Worm (Caenorhabditis elegans) whole organism, midembryonic: ENCODE data around the gene srz-94.

Experiments used
- T22C8.4 ChIP-seq: fragments of 200-800 bp; sonication (Bioruptor generic); IDR thresholded peaks from 2 replicates; pipeline ENCODE4 v1.3.6; 2022; ENCODE audit warnings: missing genetic modification characterization, missing compliant biosample characterization
- cog-1 ChIP-seq: sonication (generic microtip); optimal IDR thresholded peaks from 2 replicates; lab custom pipeline; 2016; ENCODE audit warnings: missing genetic modification characterization, missing compliant biosample characterization
- flt-1 ChIP-seq: fragments of 200-800 bp; sonication (Bioruptor generic); IDR thresholded peaks from 2 replicates; pipeline ENCODE4 v1.3.6; 2022; ENCODE audit warnings: missing genetic modification characterization, missing compliant biosample characterization
- klf-2 ChIP-seq: fragments of 200-800 bp; sonication (Bioruptor generic); conservative IDR thresholded peaks from 2 replicates; pipeline ENCODE4 v1.3.6; 2022; ENCODE audit warnings: missing genetic modification reagents, missing genetic modification characterization, missing compliant biosample characterization
- med-1 ChIP-seq: sonication (generic microtip); optimal IDR thresholded peaks from 2 replicates; lab custom pipeline; 2017; ENCODE audit warnings: missing genetic modification characterization, mild to moderate bottlenecking, missing compliant biosample characterization, antibody characterized with exemption, missing genetic modification reagents; ENCODE audit not compliant: insufficient read depth
- ref-1 ChIP-seq: fragments of 200-800 bp; sonication (Bioruptor generic); conservative IDR thresholded peaks from 2 replicates; pipeline ENCODE4 v1.3.6; 2022; ENCODE audit warnings: missing genetic modification reagents, missing genetic modification characterization, missing compliant biosample characterization
- tab-1 ChIP-seq: fragments of 200-800 bp; sonication (Bioruptor generic); IDR thresholded peaks from 2 replicates; pipeline ENCODE4 v1.3.6; 2022; ENCODE audit warnings: missing genetic modification characterization, missing compliant biosample characterization
- ztf-23 ChIP-seq: fragments of 200-800 bp; sonication (Bioruptor generic); IDR thresholded peaks from 2 replicates; pipeline ENCODE4 v1.3.6; 2022; ENCODE audit warnings: missing genetic modification reagents, missing genetic modification characterization, missing compliant biosample characterization
- ztf-29 ChIP-seq: fragments of 200-800 bp; sonication (Bioruptor generic); IDR thresholded peaks from 2 replicates; pipeline ENCODE4 v1.3.6; 2022; ENCODE audit warnings: missing genetic modification reagents, missing genetic modification characterization, missing compliant biosample characterization

The srz-94 gene

DNA sequence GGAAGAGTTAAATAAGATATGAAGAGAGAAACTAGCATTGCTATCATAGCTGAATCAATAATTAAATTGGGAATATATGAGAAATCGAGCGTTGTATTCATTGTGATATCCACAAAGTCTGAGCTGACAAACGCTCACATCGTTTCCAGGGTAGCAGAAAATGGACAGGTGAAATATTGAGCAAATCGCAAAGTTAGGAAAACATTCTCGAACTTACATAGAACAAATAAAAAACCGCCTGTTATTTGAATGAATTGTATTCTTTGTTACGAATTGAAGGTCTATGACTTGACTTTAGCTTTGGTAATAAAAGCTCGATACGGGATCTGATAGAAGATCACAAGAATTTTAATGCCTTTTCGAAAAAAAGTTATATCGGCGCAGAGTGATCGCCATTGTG is at the start of gene srz-94:
Gene srz-94 (minus strand): TSS at position 101 of the 400 bp plus-strand sequence.
- TF ChIP-seq flt-1 (GFP tag; lab: Robert Waterston, UW) (no peak), ztf-29 (no peak), ref-1 (GFP tag; lab: Robert Waterston, UW) (no peak)

DNA sequence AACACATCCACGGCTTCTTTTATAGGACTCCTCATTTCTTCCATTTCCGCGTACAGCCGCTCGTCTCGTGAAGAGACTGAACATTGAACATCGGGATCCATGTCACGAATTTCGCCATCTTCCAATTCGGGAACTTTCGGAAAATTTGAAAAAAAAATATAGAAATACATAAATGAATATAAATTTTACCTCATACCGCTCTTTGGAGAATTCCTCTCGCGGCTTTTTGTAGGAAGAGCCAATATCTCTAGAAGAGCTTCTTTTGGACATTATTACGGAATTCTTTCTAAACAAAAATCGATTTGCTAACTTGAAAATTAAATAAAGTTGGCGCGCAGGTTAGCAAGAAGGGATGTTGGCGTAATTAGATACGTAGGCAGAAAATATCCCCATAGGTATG is 47.0 kb upstream of the srz-94 start, which contains the start of gene T05E12.9:
Gene T05E12.9 (minus strand): TSS at position 101 of the 400 bp plus-strand sequence.
- TF ChIP-seq cog-1 (tag; lab: Kevin White, UChicago) = no peak
- TF ChIP-seq klf-2 = no peak
- no peak for TF ChIP-seq ref-1 (GFP tag; lab: Robert Waterston, UW)
- no peak for TF ChIP-seq T22C8.4 (GFP tag; lab: Robert Waterston, UW)
- TF ChIP-seq flt-1 (GFP tag; lab: Robert Waterston, UW) = no peak
- no peak for TF ChIP-seq med-1 (GFP tag; lab: Kevin White, UChicago)
- no peak for TF ChIP-seq ztf-23 (GFP tag; lab: Robert Waterston, UW)
- no peak for TF ChIP-seq ztf-29
- no peak for TF ChIP-seq tab-1 (GFP tag; lab: Robert Waterston, UW)

DNA sequence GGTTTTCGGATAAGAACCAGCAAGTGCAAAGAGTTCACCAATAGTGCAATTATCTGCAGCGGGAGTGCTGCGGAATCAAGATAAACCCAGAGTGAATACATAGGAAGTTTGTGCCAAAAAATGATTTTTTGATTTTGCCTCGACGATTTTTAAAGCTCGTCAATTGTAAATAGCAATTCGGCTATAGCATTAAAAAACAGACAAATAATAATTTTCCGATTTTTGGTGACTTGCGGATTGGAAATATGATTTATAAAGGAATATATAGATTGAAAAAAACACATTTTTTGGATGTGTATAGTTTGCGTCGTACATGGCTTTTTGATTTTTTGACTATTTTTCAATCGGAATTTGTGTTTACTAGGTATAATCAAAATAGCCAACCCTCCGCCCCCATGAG is 44.0 kb upstream of the srz-94 start, which contains the start of gene srw-20:
Gene srw-20 (minus strand): TSS at position 101 of the 400 bp plus-strand sequence.
- no peak for TF ChIP-seq ref-1 (GFP tag; lab: Robert Waterston, UW)
- TF ChIP-seq cog-1 (tag; lab: Kevin White, UChicago) = no peak
- TF ChIP-seq tab-1 (GFP tag; lab: Robert Waterston, UW) = no peak
- no peak for TF ChIP-seq T22C8.4 (GFP tag; lab: Robert Waterston, UW)
- TF ChIP-seq ztf-29 = no peak
- no peak for TF ChIP-seq klf-2
- no peak for TF ChIP-seq flt-1 (GFP tag; lab: Robert Waterston, UW)
- no peak for TF ChIP-seq ztf-23 (GFP tag; lab: Robert Waterston, UW)
- no peak for TF ChIP-seq med-1 (GFP tag; lab: Kevin White, UChicago)

DNA sequence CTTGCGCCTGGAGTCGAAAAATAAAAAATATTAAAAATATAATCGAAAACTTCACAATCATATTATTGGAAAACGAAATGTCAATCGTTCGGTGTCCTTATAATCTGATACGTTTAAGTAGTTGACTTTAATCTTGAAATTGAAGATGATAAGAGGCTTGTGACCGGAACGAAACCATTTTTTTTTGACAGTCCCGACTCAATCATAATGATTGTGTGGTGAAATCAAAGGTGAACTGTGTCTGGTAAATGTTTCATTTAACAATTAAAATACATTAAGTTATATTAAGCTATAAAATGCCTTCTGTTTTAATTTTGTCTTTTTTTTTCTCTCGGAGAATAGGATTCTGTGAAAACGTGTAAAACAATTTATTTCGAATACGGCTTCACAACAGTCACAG is 42.1 kb upstream of the srz-94 start, which contains the start of gene T05E12.3:
Gene T05E12.3 (minus strand): TSS at position 101 of the 400 bp plus-strand sequence.
- TF ChIP-seq klf-2 (no peak), ztf-23 (GFP tag; lab: Robert Waterston, UW) (no peak), ref-1 (GFP tag; lab: Robert Waterston, UW) (no peak), cog-1 (tag; lab: Kevin White, UChicago) (no peak), med-1 (GFP tag; lab: Kevin White, UChicago) (no peak), flt-1 (GFP tag; lab: Robert Waterston, UW) (no peak), T22C8.4 (GFP tag; lab: Robert Waterston, UW) (no peak), tab-1 (GFP tag; lab: Robert Waterston, UW) (no peak), ztf-29 (no peak)

DNA sequence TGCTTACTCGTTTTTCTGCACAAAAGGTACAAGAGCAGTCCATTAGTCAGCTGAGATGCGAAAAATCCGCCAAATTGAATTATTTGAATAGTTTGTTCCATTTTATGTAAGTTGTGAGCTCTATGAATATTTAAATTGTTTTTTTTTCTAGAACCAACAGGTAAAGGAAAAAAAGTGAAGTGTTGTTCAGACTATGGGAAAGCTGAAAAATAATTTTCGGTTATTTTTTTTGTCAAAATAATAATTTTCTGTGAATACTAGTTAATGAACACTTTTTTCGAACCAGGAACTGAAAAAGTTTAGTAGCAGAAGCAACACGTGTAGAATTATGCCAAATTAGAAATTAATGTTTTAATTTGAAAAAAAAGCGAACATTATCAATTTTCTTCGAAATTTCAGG is 40.1 kb upstream of the srz-94 start, which contains the start of gene str-125:
Gene str-125 (minus strand): TSS at position 101 of the 400 bp plus-strand sequence.
- TF ChIP-seq T22C8.4 (GFP tag; lab: Robert Waterston, UW) (no peak), ztf-29 (no peak), cog-1 (tag; lab: Kevin White, UChicago) (no peak), ref-1 (GFP tag; lab: Robert Waterston, UW) (no peak), ztf-23 (GFP tag; lab: Robert Waterston, UW) (no peak), flt-1 (GFP tag; lab: Robert Waterston, UW) (no peak), klf-2 (no peak), med-1 (GFP tag; lab: Kevin White, UChicago) (no peak), tab-1 (GFP tag; lab: Robert Waterston, UW) (no peak)

DNA sequence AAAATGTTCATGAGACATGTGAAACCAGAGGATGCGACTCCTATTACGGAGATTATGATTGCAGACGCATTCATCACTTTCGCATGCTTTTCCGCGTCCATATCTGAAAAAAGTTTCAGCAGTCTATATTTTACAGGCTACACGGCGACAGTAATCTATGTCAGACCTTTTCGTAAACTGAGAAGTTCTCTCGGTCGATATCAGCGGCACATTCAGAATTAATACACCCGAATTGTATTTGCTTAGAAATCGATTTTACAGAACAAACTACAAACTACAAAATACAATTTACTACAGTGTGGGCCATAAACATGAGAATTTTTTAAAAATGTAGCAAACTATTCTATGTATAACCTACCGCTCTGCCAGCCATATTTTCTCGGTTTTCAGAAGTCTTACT is 35.8 kb upstream of the srz-94 start, which contains the start of gene srbc-14:
Gene srbc-14 (minus strand): TSS at position 101 of the 400 bp plus-strand sequence.
- TF ChIP-seq ztf-29 = no peak
- no peak for TF ChIP-seq med-1 (GFP tag; lab: Kevin White, UChicago)
- TF ChIP-seq ref-1 (GFP tag; lab: Robert Waterston, UW) = no peak
- TF ChIP-seq T22C8.4 (GFP tag; lab: Robert Waterston, UW) = no peak

DNA sequence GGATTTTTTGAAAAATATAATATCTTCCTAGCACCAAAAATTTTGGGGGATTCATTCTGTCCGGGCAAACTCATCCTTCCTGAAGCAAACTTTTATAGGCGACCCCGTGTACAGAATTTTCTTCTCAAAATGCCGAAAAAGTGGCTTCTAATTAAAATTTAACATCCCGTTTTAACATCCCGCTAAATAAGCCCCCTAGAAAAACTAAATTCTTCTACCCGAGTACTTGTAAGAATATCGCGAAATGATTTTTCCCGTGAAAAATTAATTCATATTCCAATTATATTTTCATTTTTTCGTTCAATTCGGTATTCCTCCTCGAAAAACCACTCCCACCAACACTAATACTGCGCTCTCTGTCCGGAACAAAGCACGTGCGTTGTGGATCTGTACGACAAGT is 33.1 kb upstream of the srz-94 start, which contains the start of gene T05E12.8:
Gene T05E12.8 (plus strand): TSS at position 301 of the 400 bp plus-strand sequence.
- TF ChIP-seq T22C8.4 (GFP tag; lab: Robert Waterston, UW) = no peak
- TF ChIP-seq ztf-29 = no peak
- no peak for TF ChIP-seq ztf-23 (GFP tag; lab: Robert Waterston, UW)
- TF ChIP-seq ref-1 (GFP tag; lab: Robert Waterston, UW) = no peak
- no peak for TF ChIP-seq tab-1 (GFP tag; lab: Robert Waterston, UW)
- no peak for TF ChIP-seq cog-1 (tag; lab: Kevin White, UChicago)
- no peak for TF ChIP-seq flt-1 (GFP tag; lab: Robert Waterston, UW)
- no peak for TF ChIP-seq med-1 (GFP tag; lab: Kevin White, UChicago)
- TF ChIP-seq klf-2 = no peak

DNA sequence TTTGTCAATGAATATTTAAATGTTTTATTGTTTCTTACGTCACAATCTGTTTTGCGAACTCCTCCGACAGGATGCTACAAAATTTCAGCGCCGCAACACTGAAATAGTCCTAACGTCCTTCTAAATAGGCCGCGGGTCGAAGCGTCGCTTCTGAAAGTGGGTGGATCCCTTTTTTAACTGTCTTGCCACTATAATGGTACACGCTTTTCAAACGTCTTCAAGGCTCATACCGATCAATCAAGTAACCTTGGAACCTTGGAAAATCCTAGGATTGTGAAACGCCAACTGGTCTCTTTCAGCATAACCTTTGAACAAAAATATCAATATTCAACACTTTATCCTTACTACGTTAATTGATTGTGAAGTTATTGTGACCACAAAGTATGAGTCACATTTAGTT is 30.9 kb upstream of the srz-94 start:
- TF ChIP-seq cog-1 (tag; lab: Kevin White, UChicago) (no peak), flt-1 (GFP tag; lab: Robert Waterston, UW) (no peak), med-1 (GFP tag; lab: Kevin White, UChicago) (no peak), tab-1 (GFP tag; lab: Robert Waterston, UW) (no peak), T22C8.4 (GFP tag; lab: Robert Waterston, UW) (no peak), ztf-23 (GFP tag; lab: Robert Waterston, UW) (no peak), klf-2 (no peak), ref-1 (GFP tag; lab: Robert Waterston, UW) (no peak), ztf-29 (no peak)

DNA sequence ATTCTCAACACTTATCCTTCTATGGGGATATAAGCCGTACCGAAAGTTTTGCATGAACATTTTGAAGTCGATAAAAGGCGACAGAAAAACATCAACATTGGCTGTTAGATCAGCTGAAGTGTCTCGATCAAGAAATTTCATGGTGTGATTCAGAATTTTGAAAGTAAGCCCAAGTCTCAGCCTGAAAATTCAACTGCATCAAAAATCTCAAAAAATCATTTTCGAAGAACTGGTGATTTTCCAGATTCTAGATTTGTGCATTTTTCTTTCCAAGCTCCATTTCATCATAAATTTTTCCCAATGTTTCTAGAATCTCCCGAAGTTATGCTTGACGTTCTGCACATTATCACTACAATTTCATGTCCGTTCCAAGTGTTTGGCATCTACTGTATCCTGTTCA is 28.9 kb upstream of the srz-94 start, which contains the start of gene srh-255:
Gene srh-255 (plus strand): TSS at position 301 of the 400 bp plus-strand sequence.
- TF ChIP-seq ztf-29 (no peak), cog-1 (tag; lab: Kevin White, UChicago) (no peak), flt-1 (GFP tag; lab: Robert Waterston, UW) (no peak), tab-1 (GFP tag; lab: Robert Waterston, UW) (no peak), ref-1 (GFP tag; lab: Robert Waterston, UW) (no peak)
